Fruit fly (Drosophila melanogaster): Measurements from ENCODE around the gene orb2.

orb2 gene

DNA sequence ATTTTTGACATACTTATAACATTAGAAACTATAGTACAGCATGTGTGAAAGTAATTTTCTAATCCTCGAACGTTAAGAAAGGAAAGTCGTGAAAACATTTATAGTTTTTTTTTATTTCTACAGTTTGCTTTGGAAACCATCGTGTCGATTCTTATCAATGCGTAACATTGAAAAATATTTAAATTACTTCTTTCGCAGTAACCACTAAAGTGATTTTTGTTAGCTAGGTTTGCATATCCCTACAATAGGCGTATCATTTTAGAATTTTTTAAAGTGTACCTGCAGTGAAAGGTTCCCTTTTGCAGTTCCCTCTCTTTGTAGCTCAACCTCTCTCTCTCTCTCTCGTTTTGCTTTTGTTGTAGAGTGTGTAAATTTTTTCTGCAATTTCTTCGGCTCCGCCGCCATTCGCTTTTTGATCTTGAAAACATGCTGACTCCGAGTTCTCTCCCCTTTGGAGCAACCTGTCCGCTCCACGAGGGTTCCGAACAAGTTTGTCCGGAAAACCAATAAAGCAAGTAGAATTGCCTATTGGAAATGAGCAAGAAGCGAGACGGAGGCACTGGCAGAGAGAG is 40.6 kb downstream of the orb2 start (continued):
- no peak for TF ChIP-seq CG30403 (GFP tag; optimal IDR thresholded peaks at IDR 0.05)
- TF ChIP-seq nau (GFP tag; optimal IDR thresholded peaks at IDR 0.05), result no peak
- TF ChIP-seq CG10462 (GFP tag; optimal IDR thresholded peaks at IDR 0.05), result no peak
- TF ChIP-seq Trl (optimal IDR thresholded peaks at IDR 0.05), result peak; percentile 14 to 37
- TF ChIP-seq Trl (GFP tag; optimal IDR thresholded peaks at IDR 0.05), result no peak
- TF ChIP-seq CG13624 (GFP tag; optimal IDR thresholded peaks at IDR 0.05), result no peak
- TF ChIP-seq CG9932 (GFP tag; IDR thresholded peaks at IDR 0.05), result no peak
- peak; percentile 25; the same call in 1 of the 2 replicates for TF ChIP-seq Drgx (GFP tag; IDR thresholded peaks at IDR 0.05)
- no peak for TF ChIP-seq slp2 (GFP tag; optimal IDR thresholded peaks at IDR 0.05)
- no peak for TF ChIP-seq vfl (GFP tag; optimal IDR thresholded peaks at IDR 0.05)
- TF ChIP-seq Antp (GFP tag; optimal IDR thresholded peaks at IDR 0.05), result no peak
- no peak for TF ChIP-seq so (GFP tag; IDR thresholded peaks at IDR 0.05)
- TF ChIP-seq ham (GFP tag; IDR thresholded peaks at IDR 0.05), result no peak
- no peak for TF ChIP-seq CG30020 (tag; optimal IDR thresholded peaks at IDR 0.05)
- no peak for TF ChIP-seq MESR4 (GFP tag; optimal IDR thresholded peaks at IDR 0.05)
- TF ChIP-seq sens (GFP tag), result no peak
- peak; percentile 14 for TF ChIP-seq Med (GFP tag)
- no peak for TF ChIP-seq crp (GFP tag; optimal IDR thresholded peaks at IDR 0.05)
- no peak for TF ChIP-seq CG17568 (GFP tag; optimal IDR thresholded peaks at IDR 0.05)
- no peak for TF ChIP-seq CG3726 (GFP tag; IDR thresholded peaks at IDR 0.05)
- peak; percentile 85 for TF ChIP-seq Elba2 (GFP tag; optimal IDR thresholded peaks at IDR 0.05)
- TF ChIP-seq CG13775 (GFP tag; optimal IDR thresholded peaks at IDR 0.05), result no peak

DNA sequence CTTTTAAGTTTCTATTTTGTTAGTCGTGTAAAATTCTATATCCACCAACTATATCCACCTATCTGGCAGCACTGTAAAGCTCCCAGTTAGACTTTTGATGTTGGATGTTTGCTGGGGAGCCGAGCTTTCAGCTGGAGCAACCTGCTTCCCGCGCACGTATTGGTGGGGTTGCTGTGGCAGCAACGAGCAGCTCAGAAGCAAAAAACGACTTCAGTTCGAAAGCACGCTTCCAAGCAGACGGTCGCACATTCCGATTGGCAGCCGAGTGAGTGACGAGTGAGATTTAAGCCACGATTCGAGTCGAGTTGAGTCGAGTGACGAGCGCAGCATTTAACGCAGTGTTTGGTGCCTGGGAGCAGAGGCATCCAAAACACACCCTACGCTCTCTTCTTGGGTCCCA is 41.9 kb downstream of the orb2 start, which contains the start of the genes Tsp66E and mfr:
Gene Tsp66E, plus strand, starts transcription at position 168 of the 400 bp plus-strand sequence.
Gene mfr, minus strand, starts transcription at position 340 of the 400 bp plus-strand sequence.
- no peak for TF ChIP-seq CG6654 (GFP tag; optimal IDR thresholded peaks at IDR 0.05)
- TF ChIP-seq HLHmδ (GFP tag; optimal IDR thresholded peaks at IDR 0.05), result no peak
- no peak for TF ChIP-seq CG7987 (GFP tag; optimal IDR thresholded peaks at IDR 0.05)
- TF ChIP-seq CG12942 (GFP tag; optimal IDR thresholded peaks at IDR 0.05), result no peak
- no peak for TF ChIP-seq CG1529 (GFP tag; optimal IDR thresholded peaks at IDR 0.05)
- TF ChIP-seq Neu2 (GFP tag; optimal IDR thresholded peaks at IDR 0.05; ENCODE audit: borderline replicate concordance), result no peak
- TF ChIP-seq Dll (GFP tag; IDR thresholded peaks at IDR 0.05; ENCODE audit: partially characterized antibody), result no peak
- TF ChIP-seq CG12104 (GFP tag; optimal IDR thresholded peaks at IDR 0.05), result no peak
- no peak for TF ChIP-seq CG7357 (GFP tag; IDR thresholded peaks at IDR 0.05)
- TF ChIP-seq sima (GFP tag; optimal IDR thresholded peaks at IDR 0.05), result no peak
- peak; percentile 27 for TF ChIP-seq cg (GFP tag; optimal IDR thresholded peaks at IDR 0.05)
- no peak for TF ChIP-seq CG8478 (optimal IDR thresholded peaks at IDR 0.05)
- no peak for TF ChIP-seq bigmax (GFP tag; optimal IDR thresholded peaks at IDR 0.05)
- no peak for TF ChIP-seq disco-r (GFP tag; optimal IDR thresholded peaks at IDR 0.05)
- TF ChIP-seq tna (GFP tag; IDR thresholded peaks at IDR 0.05; ENCODE audit: partially characterized antibody), result no peak; the same call in 1 of the 2 replicates
- TF ChIP-seq br (optimal IDR thresholded peaks at IDR 0.05), result no peak
- TF ChIP-seq Stat92E (GFP tag; optimal IDR thresholded peaks at IDR 0.05), result no peak
- TF ChIP-seq Usf (GFP tag; optimal IDR thresholded peaks at IDR 0.05), result no peak
- TF ChIP-seq sob (GFP tag; IDR thresholded peaks at IDR 0.05), result 0 out of 2 replicates have a peak, but pooled peaks have one; percentile 17
- peak; percentile 15 to 85 for TF ChIP-seq Hr51 (GFP tag; optimal IDR thresholded peaks at IDR 0.05)
- TF ChIP-seq ken (GFP tag; IDR thresholded peaks at IDR 0.05), result 0 out of 3 replicates have a peak, but pooled peaks have one; percentile 34
- TF ChIP-seq aop (GFP tag; IDR thresholded peaks at IDR 0.05), result no peak
- TF ChIP-seq Dfd (GFP tag; optimal IDR thresholded peaks at IDR 0.05), result no peak
- no peak for TF ChIP-seq sna (GFP tag; IDR thresholded peaks at IDR 0.05; ENCODE audit: partially characterized antibody)
- TF ChIP-seq sqz (GFP tag; optimal IDR thresholded peaks at IDR 0.05), result peak; percentile 72
- no peak for TF ChIP-seq ap (GFP tag; IDR thresholded peaks at IDR 0.05)
- TF ChIP-seq CG9817 (tag; optimal IDR thresholded peaks at IDR 0.05), result no peak
- TF ChIP-seq hbn (GFP tag; IDR thresholded peaks at IDR 0.05; ENCODE audit: partially characterized antibody), result no peak
- TF ChIP-seq insv (GFP tag; optimal IDR thresholded peaks at IDR 0.05), result no peak
- TF ChIP-seq Nf-YA (GFP tag; IDR thresholded peaks at IDR 0.05), result no peak

All from whole organism, embryonic.